Fruit fly (Drosophila melanogaster) whole organism, prepupa: ENCODE results near the gene dop.

Source experiments
- CG15336 ChIP-seq: fragments of 200-800 bp; sonication (Bioruptor generic); IDR thresholded peaks from 2 replicates; pipeline ENCODE4 v1.3.6; 2022; ENCODE audit warnings: missing biosample characterization, missing genetic modification characterization
- CG1621 ChIP-seq: fragments of 200-800 bp; sonication (Bioruptor generic); optimal IDR thresholded peaks from 3 replicates; lab custom pipeline; 2018; ENCODE audit warnings: missing biosample characterization, mild to moderate bottlenecking, missing genetic modification characterization
- CG6276 ChIP-seq: fragments of 200-800 bp; sonication (Bioruptor generic); optimal IDR thresholded peaks from 2 replicates; lab custom pipeline; 2017; ENCODE audit warnings: missing biosample characterization, mild to moderate bottlenecking, missing genetic modification characterization
- eg ChIP-seq: fragments of 200-800 bp; sonication (Bioruptor generic); IDR thresholded peaks from 3 replicates; pipeline ENCODE4 v1.3.6; 2022; ENCODE audit warnings: missing biosample characterization, missing genetic modification characterization
- svp ChIP-seq: fragments of 200-800 bp; sonication (Bioruptor generic); peaks from one replicate; lab custom pipeline; 2016; ENCODE audit warnings: missing biosample characterization, missing genetic modification characterization

- no peak for TF ChIP-seq CG1621 (tag; lab: Kevin White, UChicago)
- TF ChIP-seq CG6276 (GFP tag; lab: Kevin White, UChicago), result no peak
- no peak for TF ChIP-seq svp
- TF ChIP-seq eg (GFP tag; lab: Robert Waterston, UW), result no peak
- no peak for TF ChIP-seq CG15336 (GFP tag; lab: Robert Waterston, UW)
Measured at dm6 chr3L:15548843-15549242, 17.0 kb upstream of the dop start.
